Worm (Caenorhabditis elegans) whole organism, L4 larva: ENCODE results near the gene eif-3.F.

ENCODE experiments used
- F26F4.8 ChIP-seq: fragments of 200-800 bp; sonication (Bioruptor generic); conservative IDR thresholded peaks from 2 replicates; pipeline ENCODE4 v1.3.6; 2022; ENCODE audit warnings: missing genetic modification characterization, missing compliant biosample characterization
- T20F7.1 ChIP-seq: fragments of 200-800 bp; sonication (Bioruptor generic); optimal IDR thresholded peaks from 2 replicates; lab custom pipeline; 2018; ENCODE audit warnings: mild to moderate bottlenecking, missing genetic modification characterization, missing compliant biosample characterization
- dpl-1 ChIP-seq: fragments of 150-350 bp; optimal IDR thresholded peaks from 2 replicates; lab custom pipeline; 2014; ENCODE audit warnings: missing biosample characterization, missing genetic modification reagents, missing genetic modification characterization
- duxl-1 ChIP-seq: sonication (generic microtip); optimal IDR thresholded peaks from 2 replicates; lab custom pipeline; 2016; ENCODE audit warnings: mild to moderate bottlenecking, missing genetic modification characterization, moderate library complexity, missing compliant biosample characterization; ENCODE audit not compliant: poor library complexity
- mdl-1 ChIP-seq, 2 experiments: fragments of 150-350 bp in 1 of 2; sonication (generic microtip) in 1 of 2; optimal IDR thresholded peaks; 2 replicates each; lab custom pipeline; 2014 to 2017; ENCODE audit warnings: missing biosample characterization in 2 of 2, missing genetic modification characterization in 2 of 2
- mdt-29 ChIP-seq: fragments of 200-800 bp; sonication (Bioruptor generic); IDR thresholded peaks from 2 replicates; pipeline ENCODE4 v1.3.6; 2022; ENCODE audit warnings: missing genetic modification reagents, missing genetic modification characterization, missing compliant biosample characterization
- mes-2 ChIP-seq: sonication (generic microtip); optimal IDR thresholded peaks from 2 replicates; lab custom pipeline; 2016; ENCODE audit warnings: missing genotype, mild to moderate bottlenecking, missing genetic modification characterization, missing compliant biosample characterization; ENCODE audit not compliant: poor library complexity, severe bottlenecking
- nhr-111 ChIP-seq: fragments of 200-800 bp; sonication (Bioruptor generic); optimal IDR thresholded peaks from 2 replicates; lab custom pipeline; 2018; ENCODE audit warnings: mild to moderate bottlenecking, missing genetic modification characterization, missing compliant biosample characterization
- nhr-77 ChIP-seq: fragments of 150-350 bp; optimal IDR thresholded peaks from 2 replicates; lab custom pipeline; 2014; ENCODE audit warnings: missing biosample characterization, missing genetic modification characterization
- snpc-1.2 ChIP-seq: fragments of 200-800 bp; sonication (Bioruptor generic); IDR thresholded peaks from 2 replicates; pipeline ENCODE4 v1.3.6; 2022; ENCODE audit warnings: missing genetic modification reagents, missing genetic modification characterization, missing compliant biosample characterization
- unc-130 ChIP-seq: sonication (generic microtip); optimal IDR thresholded peaks from 2 replicates; lab custom pipeline; 2016; ENCODE audit warnings: missing genetic modification reagents, missing genetic modification characterization, missing compliant biosample characterization
- zag-1 ChIP-seq: fragments of 150-350 bp; optimal IDR thresholded peaks from 2 replicates; lab custom pipeline; 2014; ENCODE audit warnings: missing biosample characterization, missing genetic modification characterization
- ztf-11 ChIP-seq: fragments of 150-350 bp; optimal IDR thresholded peaks from 2 replicates; lab custom pipeline; 2014; ENCODE audit warnings: missing biosample characterization, missing genetic modification characterization

DNA sequence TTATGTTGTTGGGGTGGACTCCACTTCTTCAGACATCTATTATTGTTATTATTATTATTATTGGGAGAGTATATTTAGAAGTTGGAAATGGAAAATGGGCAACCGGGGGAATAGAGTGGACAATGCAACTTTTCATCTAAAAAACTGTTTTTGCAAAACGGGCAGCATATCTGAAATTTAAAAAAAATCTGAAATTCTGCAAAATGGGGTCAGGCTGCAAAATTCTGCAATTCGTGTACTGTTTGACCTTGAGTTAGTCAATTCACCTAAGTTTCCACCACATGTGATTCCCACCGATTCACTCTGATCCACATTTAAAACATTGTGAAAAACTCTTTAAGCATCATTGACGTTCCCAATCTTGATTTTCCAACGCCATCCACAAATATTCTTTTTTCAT, 41.5 kb downstream of the eif-3.F start, which contains the start of gene C06C3.4:
- TF ChIP-seq F26F4.8 (GFP tag; lab: Robert Waterston, UW), result no peak
- TF ChIP-seq ztf-11 (tag; lab: Kevin White, UChicago), result no peak
- no peak for TF ChIP-seq unc-130 (GFP tag; lab: Kevin White, UChicago)
- no peak for TF ChIP-seq T20F7.1 (GFP tag; lab: Kevin White, UChicago)
- TF ChIP-seq nhr-77, result no peak
- no peak for TF ChIP-seq dpl-1 (GFP tag; lab: Kevin White, UChicago)
- TF ChIP-seq mdl-1 (tag; optimal IDR thresholded peaks at IDR 0.05; lab: Kevin White, UChicago), result no peak
- no peak for TF ChIP-seq mdt-29 (GFP tag; lab: Robert Waterston, UW)
- no peak for TF ChIP-seq snpc-1.2
- TF ChIP-seq nhr-111 (GFP tag; lab: Kevin White, UChicago), result no peak
- TF ChIP-seq mes-2 (tag; lab: Kevin White, UChicago), result no peak
- no peak for TF ChIP-seq zag-1
- TF ChIP-seq duxl-1, result no peak
